Worm (Caenorhabditis elegans) whole organism, L4 larva: ENCODE measurements around the gene F53E10.1.

Source experiments
- F49E8.2 ChIP-seq: sonication (generic microtip); optimal IDR thresholded peaks from 2 replicates; lab custom pipeline; 2016; ENCODE audit warnings: missing compliant biosample characterization, mild to moderate bottlenecking, missing genetic modification characterization, borderline replicate concordance
- R02D3.7 ChIP-seq: fragments of 150-350 bp; sonication (generic microtip); optimal IDR thresholded peaks from 3 replicates; lab custom pipeline; 2014; ENCODE audit warnings: missing biosample characterization, missing genetic modification characterization
- aha-1 ChIP-seq: fragments of 150-350 bp; peaks from one replicate; lab custom pipeline; 2014; ENCODE audit warnings: missing biosample characterization, missing genetic modification characterization
- ama-1 ChIP-seq: fragments of 150-350 bp; optimal IDR thresholded peaks from 2 replicates; lab custom pipeline; 2014; ENCODE audit warnings: inconsistent platforms, mixed read lengths
- hlh-11 ChIP-seq: fragments of 200-800 bp; sonication (Bioruptor generic); optimal IDR thresholded peaks from 2 replicates; lab custom pipeline; 2018; ENCODE audit warnings: mild to moderate bottlenecking, missing genetic modification characterization, missing compliant biosample characterization
- nhr-11 ChIP-seq: fragments of 150-350 bp; optimal IDR thresholded peaks from 2 replicates; lab custom pipeline; 2014; ENCODE audit warnings: missing biosample characterization, missing genetic modification characterization
- sdz-12 ChIP-seq: fragments of 200-800 bp; sonication (Bioruptor generic); optimal IDR thresholded peaks from 2 replicates; lab custom pipeline; 2018; ENCODE audit warnings: mild to moderate bottlenecking, missing genetic modification characterization, missing compliant biosample characterization
- snpc-4 ChIP-seq: fragments of 150-350 bp; optimal IDR thresholded peaks from 2 replicates; lab custom pipeline; 2014; ENCODE audit warnings: missing biosample characterization, missing genetic modification characterization
- unc-130 ChIP-seq: sonication (generic microtip); optimal IDR thresholded peaks from 2 replicates; lab custom pipeline; 2016; ENCODE audit warnings: missing genetic modification reagents, missing genetic modification characterization, missing compliant biosample characterization
- zag-1 ChIP-seq: fragments of 150-350 bp; optimal IDR thresholded peaks from 2 replicates; lab custom pipeline; 2014; ENCODE audit warnings: missing biosample characterization, missing genetic modification characterization

DNA sequence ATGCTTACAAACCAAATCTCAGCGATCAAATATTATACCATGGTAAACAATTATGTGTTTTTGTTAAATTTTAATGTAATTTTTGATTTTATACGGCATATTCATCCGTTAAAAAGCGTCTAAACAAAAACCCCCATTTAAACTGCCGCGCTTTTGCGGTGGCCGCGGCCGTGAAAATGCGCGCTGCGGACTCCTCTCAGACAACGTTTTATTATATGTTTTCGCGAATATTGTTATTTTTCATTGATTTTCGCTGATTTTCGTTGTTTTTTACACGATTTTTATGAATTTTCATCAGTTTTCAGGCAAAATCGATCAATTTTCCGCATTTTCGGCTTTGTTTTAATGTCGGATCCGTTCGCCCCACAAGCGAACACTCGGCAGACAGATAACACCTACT is 23.4 kb downstream of the F53E10.1 start, which contains the start of gene W02H5.19:
- TF ChIP-seq sdz-12 (no peak), snpc-4 (tag; lab: Kevin White, UChicago) (no peak), R02D3.7 (tag; lab: Kevin White, UChicago) (no peak), nhr-11 (tag; lab: Kevin White, UChicago) (no peak), hlh-11 (tag; lab: Kevin White, UChicago) (peak; percentile 65), aha-1 (tag; lab: Kevin White, UChicago) (peak; percentile 67), ama-1 (lab: Kevin White, UChicago) (no peak), unc-130 (peak; percentile 65), F49E8.2 (tag; lab: Kevin White, UChicago) (peak; percentile 52), zag-1 (tag; lab: Kevin White, UChicago) (no peak)
